Fruit fly (Drosophila melanogaster) whole organism, pupa: ENCODE data around the gene Fum2.

Experiments
- CG9948 ChIP-seq: fragments of 200-800 bp; sonication (Bioruptor generic); optimal IDR thresholded peaks from 2 replicates; lab custom pipeline; 2018; ENCODE audit warnings: missing biosample characterization, mild to moderate bottlenecking, missing genetic modification characterization, moderate library complexity
- EcR ChIP-seq: fragments of 200-800 bp; sonication (Bioruptor generic); optimal IDR thresholded peaks from 3 replicates; lab custom pipeline; 2019; ENCODE audit warnings: missing biosample characterization, missing genetic modification characterization, mild to moderate bottlenecking, moderate library complexity, missing genetic modification reagents

DNA sequence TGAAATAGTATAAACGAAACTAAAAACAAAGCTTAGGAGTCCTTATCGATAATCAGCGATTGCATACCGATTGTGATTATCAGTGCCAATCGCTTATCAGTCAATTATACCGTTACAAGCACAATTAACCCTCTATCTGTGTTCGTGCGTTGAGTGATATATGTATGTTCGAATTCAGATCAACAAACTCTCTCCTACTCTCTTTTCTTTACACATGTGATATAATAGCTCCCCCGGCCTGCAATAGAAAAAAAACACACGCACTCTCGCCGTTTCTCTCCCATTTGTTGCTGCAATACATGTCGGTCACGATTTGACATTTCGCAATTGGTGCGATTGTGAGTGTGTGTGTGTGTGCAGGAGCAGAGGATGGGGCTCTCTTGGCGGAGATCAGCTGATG, 19.2 kb upstream of the Fum2 start:
- TF ChIP-seq CG9948 (tag; lab: Kevin White, UChicago) (no peak), EcR (peak; percentile 83)
